Fruit fly (Drosophila melanogaster) S2 (cell line): ENCODE results near the gene CG13843.

Experiments used
- CG8478 ChIP-seq: fragments of >200 bp; optimal IDR thresholded peaks from 2 replicates; lab custom pipeline; 2018
- CTCF ChIP-seq, 2 experiments: fragments of >200 bp; optimal IDR thresholded peaks; 2 replicates each; lab custom pipeline; 2018

CG13843 gene

DNA sequence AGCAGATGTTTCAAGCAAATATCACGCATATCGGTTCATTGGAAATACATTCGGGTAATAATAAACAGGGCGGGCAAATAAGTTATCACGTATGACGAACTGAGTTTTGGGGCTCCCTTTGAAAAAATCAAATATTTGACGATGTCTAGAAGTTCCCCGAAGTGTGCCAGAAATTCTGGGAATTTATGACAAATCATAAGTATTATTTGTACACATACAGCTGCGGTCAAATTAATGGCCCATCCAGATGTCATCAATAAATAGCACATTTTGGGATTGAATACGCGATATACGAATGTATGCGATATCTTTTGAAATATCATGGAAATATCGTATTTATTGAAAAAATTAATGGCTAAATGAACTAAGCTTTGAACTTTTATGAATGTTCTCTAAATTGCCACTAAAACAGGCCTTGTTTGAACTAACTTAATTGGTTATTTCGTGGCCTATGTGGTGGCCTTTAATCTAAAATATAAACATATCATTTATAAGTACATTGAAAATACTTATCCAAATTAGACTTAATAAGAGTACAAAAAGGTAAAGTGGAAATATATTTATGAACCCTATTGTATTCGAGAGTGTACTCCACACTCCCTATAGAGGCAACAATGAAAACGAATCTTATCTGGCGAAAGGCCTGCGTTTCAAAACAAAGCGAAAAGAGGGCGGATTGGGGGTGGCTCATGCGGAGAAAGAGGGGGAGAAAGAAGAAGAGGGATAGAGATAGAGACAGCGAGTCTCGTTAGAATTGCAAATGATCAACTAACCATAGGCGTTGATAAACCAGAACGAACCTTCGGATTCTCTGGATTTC is 16.4 kb downstream of the CG13843 start:
- no peak for TF ChIP-seq CG8478 (lab: Kevin White, UChicago)
- TF ChIP-seq CTCF (optimal IDR thresholded peaks at IDR 0.05; lab: Kevin White, UChicago): no peak

- TF ChIP-seq CTCF (optimal IDR thresholded peaks at IDR 0.05; lab: Kevin White, UChicago) (no peak), CG8478 (lab: Kevin White, UChicago) (no peak)
Observed at dm6 chr3R:22626334-22626688, 17.0 kb downstream of the CG13843 start.

DNA sequence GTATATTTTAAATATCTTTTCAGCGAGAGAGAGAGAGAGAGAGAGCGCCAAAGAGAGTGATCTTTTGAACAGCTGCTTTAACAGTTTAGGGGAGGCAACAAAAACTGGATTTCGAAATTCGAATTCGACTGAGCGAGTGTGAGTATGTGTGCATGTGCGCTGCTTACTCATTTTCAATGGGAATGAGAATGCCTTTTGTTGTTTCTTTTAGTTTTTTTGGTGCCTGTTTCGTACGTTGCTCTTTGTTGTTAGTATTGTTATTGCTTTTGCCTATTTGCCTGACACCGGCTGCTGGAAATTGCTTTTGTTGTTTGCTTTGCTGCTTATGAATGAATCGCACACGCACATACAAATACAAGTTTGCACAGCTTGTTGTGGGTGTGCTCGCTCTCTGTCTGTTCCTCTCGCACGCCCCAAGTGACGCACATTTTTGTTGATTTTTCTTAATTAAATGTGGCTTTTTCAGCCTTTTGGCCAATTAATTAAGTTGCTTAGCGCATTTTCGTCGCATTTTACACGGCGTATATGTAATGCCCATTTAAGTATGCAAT is 17.6 kb downstream of the CG13843 start:
- no peak for TF ChIP-seq CTCF (optimal IDR thresholded peaks at IDR 0.05; lab: Kevin White, UChicago)
- TF ChIP-seq CG8478 (lab: Kevin White, UChicago): no peak

dm6 chr3R:22627936-22628513 is 18.7 kb downstream of the CG13843 start:
- no peak for TF ChIP-seq CG8478 (lab: Kevin White, UChicago)
- TF ChIP-seq CTCF (optimal IDR thresholded peaks at IDR 0.05; lab: Kevin White, UChicago): no peak

- no peak for TF ChIP-seq CTCF (optimal IDR thresholded peaks at IDR 0.05; lab: Kevin White, UChicago)
- TF ChIP-seq CG8478 (lab: Kevin White, UChicago): no peak
Observed at dm6 chr3R:22629174-22629573, 19.9 kb downstream of the CG13843 start.

- no peak for TF ChIP-seq CTCF (optimal IDR thresholded peaks at IDR 0.05; lab: Kevin White, UChicago)
- no peak for TF ChIP-seq CG8478 (lab: Kevin White, UChicago)
Observed at dm6 chr3R:22631156-22631555, 21.9 kb downstream of the CG13843 start.

- no peak for TF ChIP-seq CTCF (optimal IDR thresholded peaks at IDR 0.05; lab: Kevin White, UChicago)
- TF ChIP-seq CG8478 (lab: Kevin White, UChicago): no peak
Observed at dm6 chr3R:22632181-22632580, 22.9 kb downstream of the CG13843 start.

- TF ChIP-seq CTCF (optimal IDR thresholded peaks at IDR 0.05; lab: Kevin White, UChicago) (no peak), CG8478 (lab: Kevin White, UChicago) (no peak)
Observed at dm6 chr3R:22632980-22633379, 23.7 kb downstream of the CG13843 start.

DNA sequence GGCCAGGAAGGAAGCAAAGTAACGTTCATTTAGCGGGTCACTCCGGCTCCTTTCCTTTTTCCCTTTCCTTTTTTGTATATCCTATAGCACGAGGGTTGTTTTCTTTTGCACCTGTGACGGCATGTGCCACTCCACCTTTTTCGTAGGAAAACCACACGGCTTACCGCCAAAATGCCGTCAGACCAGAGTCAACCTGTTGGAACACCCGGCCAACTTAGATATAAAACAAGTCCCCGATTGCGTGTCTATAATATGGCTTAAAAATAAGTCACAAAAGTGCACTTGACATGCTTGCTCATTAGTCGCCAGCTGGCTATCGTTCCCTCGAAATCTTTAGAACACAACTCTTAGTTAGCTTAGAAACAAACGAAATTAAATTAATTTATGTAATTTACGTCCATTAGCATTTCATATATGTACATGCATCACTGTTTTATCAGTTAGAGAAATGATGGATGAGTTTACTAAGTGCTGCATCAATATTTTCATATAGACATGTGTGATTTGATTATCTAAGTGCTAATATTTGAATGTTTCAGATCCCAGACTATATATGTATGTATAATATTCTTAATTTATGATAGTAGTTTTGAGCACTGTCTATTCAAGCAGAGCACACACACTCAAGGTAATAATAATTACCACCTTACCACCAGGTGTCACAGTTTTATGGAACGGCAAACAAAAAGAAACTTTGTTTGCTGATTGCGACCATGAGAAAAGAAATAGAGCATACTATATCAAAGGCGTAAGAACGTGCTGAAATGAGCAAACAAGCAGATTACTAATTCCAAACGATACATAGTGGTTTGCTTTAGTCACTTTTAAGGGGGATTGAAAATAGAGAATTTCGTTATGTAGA is 25.5 kb downstream of the CG13843 start:
- no peak for TF ChIP-seq CTCF (optimal IDR thresholded peaks at IDR 0.05; lab: Kevin White, UChicago)
- TF ChIP-seq CG8478 (lab: Kevin White, UChicago): no peak

DNA sequence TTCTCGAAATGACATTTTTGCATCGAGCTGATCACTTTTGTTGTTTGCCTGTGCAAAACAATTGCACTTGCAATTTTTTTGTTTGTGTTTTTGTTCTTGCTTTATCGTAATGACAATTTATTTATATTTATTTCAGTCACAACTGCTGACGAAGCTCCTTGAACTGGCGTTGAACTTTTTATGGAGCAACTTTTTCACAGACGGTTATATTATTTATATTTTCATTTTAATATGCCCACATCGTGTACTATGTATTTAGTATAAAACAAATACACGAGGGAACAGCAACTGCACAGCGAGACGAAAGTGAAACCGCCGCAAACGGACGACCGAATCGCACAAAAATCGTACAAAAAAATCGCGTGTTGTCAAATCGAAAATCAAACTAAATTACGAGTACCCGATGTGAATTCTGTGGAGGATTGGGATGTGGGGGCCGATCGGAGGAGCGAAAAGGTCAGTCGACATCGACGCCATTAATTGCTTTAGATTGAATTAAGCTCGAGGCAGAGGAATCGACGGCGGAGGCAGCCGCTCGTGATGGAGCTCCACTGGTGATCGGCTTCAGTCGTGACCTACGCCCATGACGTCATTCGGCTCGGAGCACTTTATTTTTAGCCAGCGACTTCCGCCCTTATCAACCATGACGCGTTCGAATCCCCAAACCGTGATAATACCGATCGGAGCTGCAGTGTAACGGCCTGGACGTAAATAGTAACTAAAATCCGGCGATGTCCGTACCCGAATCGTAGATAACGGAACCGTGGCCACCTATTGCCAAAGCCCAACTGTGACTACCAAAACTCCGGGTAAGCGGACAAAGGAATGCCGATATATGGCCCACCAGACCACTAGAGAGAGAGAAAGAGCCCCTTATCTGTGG is 26.6 kb downstream of the CG13843 start:
- TF ChIP-seq CG8478 (lab: Kevin White, UChicago) (no peak), CTCF (optimal IDR thresholded peaks at IDR 0.05; lab: Kevin White, UChicago) (no peak)

DNA sequence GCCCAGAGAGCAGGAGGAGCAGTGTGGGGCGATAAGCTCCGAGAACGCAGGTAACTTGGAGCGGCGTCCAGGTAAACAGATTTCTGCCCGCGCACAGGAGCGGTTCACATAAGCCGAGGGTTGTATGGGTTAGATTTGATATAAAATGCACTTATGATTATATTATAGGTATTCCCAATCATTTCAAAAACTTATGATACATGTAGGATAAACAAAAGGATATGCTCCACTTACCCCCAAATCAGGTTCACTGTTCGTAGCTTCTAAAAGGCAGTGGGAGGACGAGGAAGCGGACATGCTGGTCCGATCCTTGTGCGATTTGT is 27.2 kb downstream of the CG13843 start:
- no peak for TF ChIP-seq CG8478 (lab: Kevin White, UChicago)
- TF ChIP-seq CTCF (optimal IDR thresholded peaks at IDR 0.05; lab: Kevin White, UChicago): no peak

DNA sequence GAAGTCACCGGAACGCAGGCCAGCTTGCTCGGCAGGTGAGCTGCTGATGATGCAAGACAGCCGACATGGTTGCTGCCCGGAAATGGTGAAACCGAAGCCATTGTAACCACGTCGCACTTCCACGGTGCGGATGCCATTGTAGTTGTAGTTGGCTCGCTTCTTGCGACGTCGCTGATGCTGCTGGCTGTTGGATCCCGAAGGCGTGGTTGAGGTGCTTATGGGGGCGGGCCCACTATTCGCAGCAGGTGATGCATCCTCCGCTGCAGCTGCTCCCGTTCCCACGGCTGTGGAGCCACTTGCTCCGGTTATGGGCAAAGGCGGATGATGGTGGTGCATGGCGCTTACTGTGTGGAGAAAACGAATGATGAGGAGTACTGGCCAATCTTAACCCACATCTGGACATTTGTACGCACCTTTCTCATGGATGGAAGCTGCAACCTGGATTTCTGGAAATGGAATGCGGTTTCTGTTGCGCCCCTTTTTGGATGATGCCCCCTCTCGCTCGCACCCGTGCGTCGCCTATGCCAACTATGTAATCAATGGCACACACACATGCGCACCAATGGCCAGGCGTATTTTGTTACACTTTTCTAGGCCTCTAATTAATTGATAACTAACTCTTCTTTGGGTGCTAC is 29.4 kb downstream of the CG13843 start:
- TF ChIP-seq CG8478 (lab: Kevin White, UChicago) (no peak), CTCF (optimal IDR thresholded peaks at IDR 0.05; lab: Kevin White, UChicago) (no peak)

DNA sequence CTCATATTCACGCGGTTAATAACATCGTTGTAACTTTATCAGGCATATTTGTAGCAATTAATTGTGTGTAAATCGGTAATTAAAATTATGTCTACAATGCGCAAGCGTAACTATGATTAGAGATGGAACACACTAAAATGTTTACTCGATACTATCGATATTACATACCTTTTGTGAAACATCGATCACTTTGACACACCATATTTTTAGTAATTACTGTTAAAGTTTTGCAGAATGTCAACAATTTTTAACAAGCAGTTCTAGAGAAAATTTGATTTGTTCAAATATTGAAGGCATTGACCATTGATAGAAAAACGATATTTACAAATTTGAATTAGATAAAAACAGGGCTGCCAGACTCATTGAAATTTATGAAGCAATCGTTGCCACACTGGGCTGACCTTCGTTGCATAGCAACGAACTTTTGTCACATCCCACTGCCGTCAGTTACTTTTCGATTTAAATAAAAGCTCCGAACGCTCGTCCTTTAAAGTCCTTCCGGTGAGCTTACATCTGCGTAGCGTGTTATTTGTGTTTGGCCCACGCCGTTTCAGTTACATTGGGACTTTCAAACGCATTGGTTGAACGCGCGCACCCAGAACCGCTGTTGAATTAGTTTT is 30.1 kb downstream of the CG13843 start, which contains the start of the genes loco and wake:
Gene loco (minus strand): TSS at position 149 of the 620 bp plus-strand sequence.
Gene wake (plus strand): TSS at position 570 of the 620 bp plus-strand sequence.
- peak in 1 of 2 experiments; percentile 55 for TF ChIP-seq CTCF (optimal IDR thresholded peaks at IDR 0.05; lab: Kevin White, UChicago)
- no peak for TF ChIP-seq CG8478 (lab: Kevin White, UChicago)
